Worm (Caenorhabditis elegans): ENCODE results near the gene F23D12.11.

DNA sequence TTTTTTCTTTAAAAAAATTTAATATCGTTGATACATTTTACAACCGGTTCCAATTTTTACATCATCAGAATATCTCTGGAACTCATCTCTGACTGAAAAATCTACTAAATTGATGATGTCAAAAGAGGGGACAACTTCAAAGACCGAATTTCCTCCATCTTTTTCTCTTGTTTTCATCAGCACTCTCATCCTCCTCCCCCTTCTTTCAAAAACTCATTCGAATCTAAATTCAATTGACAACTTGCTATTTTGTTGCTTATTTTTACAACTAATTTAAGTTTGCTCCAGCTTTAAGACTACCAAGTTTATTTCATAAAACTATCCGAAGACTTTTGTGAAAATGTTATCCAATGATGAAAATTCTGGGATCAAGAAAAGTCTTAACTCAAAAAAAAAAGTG, 25.5 kb downstream of the F23D12.11 start:
- no peak for TF ChIP-seq elt-3 (tag; optimal IDR thresholded peaks at IDR 0.05)
- no peak for TF ChIP-seq ztf-11 (tag; optimal IDR thresholded peaks at IDR 0.05)
- no peak for TF ChIP-seq lin-13 (tag; optimal IDR thresholded peaks at IDR 0.05)
- no peak for TF ChIP-seq nhr-28 (tag; optimal IDR thresholded peaks at IDR 0.05)
- no peak for TF ChIP-seq sptf-1 (tag; optimal IDR thresholded peaks at IDR 0.05)
- no peak for TF ChIP-seq mab-5 (tag; optimal IDR thresholded peaks at IDR 0.05)
- no peak for TF ChIP-seq unc-62 (GFP tag; optimal IDR thresholded peaks at IDR 0.05)
- TF ChIP-seq drap-1 (GFP tag; optimal IDR thresholded peaks at IDR 0.05): no peak
